Fruit fly (Drosophila melanogaster) whole organism, embryonic: Measurements from ENCODE around the gene Cog3.

ENCODE experiments used
- Atf3 ChIP-seq: fragments of 200-800 bp; sonication (Bioruptor generic); optimal IDR thresholded peaks from 3 replicates; lab custom pipeline; 2016; ENCODE audit warnings: missing biosample characterization, missing genetic modification characterization
- C15 ChIP-seq: fragments of 200-800 bp; sonication (Bioruptor generic); IDR thresholded peaks from 3 replicates; pipeline ENCODE4 v1.3.6; 2022; ENCODE audit warnings: missing biosample characterization, missing genetic modification characterization
- CG10147 ChIP-seq: fragments of 200-800 bp; sonication (Bioruptor generic); optimal IDR thresholded peaks from 2 replicates; lab custom pipeline; 2019; ENCODE audit warnings: missing biosample characterization, mild to moderate bottlenecking, missing genetic modification characterization, moderate library complexity
- CG10209 ChIP-seq: fragments of 200-800 bp; sonication (Bioruptor generic); optimal IDR thresholded peaks from 3 replicates; lab custom pipeline; 2017; ENCODE audit warnings: missing biosample characterization, mild to moderate bottlenecking, missing genetic modification characterization, missing genetic modification reagents
- CG10267 ChIP-seq: fragments of 200-800 bp; sonication (Bioruptor generic); optimal IDR thresholded peaks from 2 replicates; lab custom pipeline; 2018; ENCODE audit warnings: missing biosample characterization, mild to moderate bottlenecking, missing genetic modification characterization, moderate library complexity
- CG10565 ChIP-seq: fragments of 200-800 bp; sonication (Bioruptor generic); optimal IDR thresholded peaks from 3 replicates; lab custom pipeline; 2016; ENCODE audit warnings: missing biosample characterization, mild to moderate bottlenecking, missing genetic modification characterization
- CG11560 ChIP-seq: fragments of 200-800 bp; sonication (Bioruptor generic); IDR thresholded peaks from 3 replicates; pipeline ENCODE4 v1.3.6; 2022; ENCODE audit warnings: missing biosample characterization, missing genetic modification characterization
- CG11723 ChIP-seq: fragments of 200-800 bp; sonication (Bioruptor generic); optimal IDR thresholded peaks from 2 replicates; lab custom pipeline; 2017; ENCODE audit warnings: missing biosample characterization, mild to moderate bottlenecking, missing genetic modification characterization
- CG12942 ChIP-seq: fragments of 200-800 bp; sonication (Bioruptor generic); optimal IDR thresholded peaks from 3 replicates; lab custom pipeline; 2016; ENCODE audit warnings: missing biosample characterization, missing genetic modification characterization
- CG13123 ChIP-seq: fragments of 200-800 bp; sonication (Bioruptor generic); optimal IDR thresholded peaks from 2 replicates; lab custom pipeline; 2016; ENCODE audit warnings: missing biosample characterization, missing genetic modification characterization
- CG14050 ChIP-seq: fragments of 200-800 bp; sonication (Bioruptor generic); IDR thresholded peaks from 3 replicates; pipeline ENCODE4 v1.3.6; 2022; ENCODE audit warnings: missing biosample characterization, missing genetic modification characterization
- CG14860 ChIP-seq: fragments of 200-800 bp; sonication (Bioruptor generic); IDR thresholded peaks from 3 replicates; pipeline ENCODE4 v1.3.6; 2022; ENCODE audit warnings: missing biosample characterization, missing genetic modification characterization; ENCODE audit not compliant: partially characterized antibody
- CG15269 ChIP-seq: fragments of 200-800 bp; sonication (Bioruptor generic); optimal IDR thresholded peaks from 2 replicates; lab custom pipeline; 2018; ENCODE audit warnings: missing biosample characterization, mild to moderate bottlenecking, missing genetic modification characterization, moderate library complexity
- CG1529 ChIP-seq: fragments of 200-800 bp; sonication (Bioruptor generic); optimal IDR thresholded peaks from 3 replicates; lab custom pipeline; 2018; ENCODE audit warnings: missing biosample characterization, missing genetic modification characterization
- CG1647 ChIP-seq: fragments of 200-800 bp; sonication (Bioruptor generic); optimal IDR thresholded peaks from 3 replicates; lab custom pipeline; 2016; ENCODE audit warnings: missing biosample characterization, missing genetic modification characterization
- CG17829 ChIP-seq: fragments of 200-800 bp; optimal IDR thresholded peaks from 2 replicates; lab custom pipeline; 2019; ENCODE audit warnings: missing biosample characterization, mild to moderate bottlenecking, missing genetic modification characterization, moderate library complexity
- CG18764 ChIP-seq: fragments of 200-800 bp; sonication (Bioruptor generic); optimal IDR thresholded peaks from 3 replicates; lab custom pipeline; 2016; ENCODE audit warnings: missing biosample characterization, missing genetic modification characterization
- CG30403 ChIP-seq: fragments of 200-800 bp; sonication (Bioruptor generic); optimal IDR thresholded peaks from 3 replicates; lab custom pipeline; 2016; ENCODE audit warnings: missing biosample characterization, missing genetic modification characterization
- CG3847 ChIP-seq: fragments of 200-800 bp; sonication (Bioruptor generic); IDR thresholded peaks from 2 replicates; pipeline ENCODE4 v1.3.6; 2022; ENCODE audit warnings: missing biosample characterization, missing genetic modification characterization
- CG4820 ChIP-seq: fragments of 200-800 bp; sonication (Bioruptor generic); optimal IDR thresholded peaks from 3 replicates; lab custom pipeline; 2016; ENCODE audit warnings: missing biosample characterization, missing genetic modification characterization
- CG4854 ChIP-seq: fragments of 200-800 bp; sonication (Bioruptor generic); optimal IDR thresholded peaks from 2 replicates; lab custom pipeline; 2016; ENCODE audit warnings: missing biosample characterization, missing genetic modification characterization, inconsistent platforms
- CG6791 ChIP-seq: fragments of 200-800 bp; sonication (Bioruptor generic); IDR thresholded peaks from 3 replicates; pipeline ENCODE4 v1.3.6; 2022; ENCODE audit warnings: missing biosample characterization, missing genetic modification characterization; ENCODE audit not compliant: partially characterized antibody
- CG8359 ChIP-seq: fragments of 200-800 bp; sonication (Bioruptor generic); optimal IDR thresholded peaks from 2 replicates; lab custom pipeline; 2017; ENCODE audit warnings: missing biosample characterization, mild to moderate bottlenecking, missing genetic modification characterization, borderline replicate concordance
- CHES-1-like ChIP-seq: fragments of 200-800 bp; sonication (Bioruptor generic); optimal IDR thresholded peaks from 2 replicates; lab custom pipeline; 2016; ENCODE audit warnings: missing biosample characterization, missing genetic modification characterization
- CrebB ChIP-seq: fragments of 200-800 bp; sonication (Bioruptor generic); optimal IDR thresholded peaks from 3 replicates; lab custom pipeline; 2018; ENCODE audit warnings: missing biosample characterization, mild to moderate bottlenecking, missing genetic modification characterization
- D19B ChIP-seq: fragments of 200-800 bp; sonication (Bioruptor generic); optimal IDR thresholded peaks from 2 replicates; lab custom pipeline; 2017; ENCODE audit warnings: missing biosample characterization, mild to moderate bottlenecking, missing genetic modification characterization
- Gug ChIP-seq: fragments of 200-800 bp; sonication (Bioruptor generic); IDR thresholded peaks from 4 replicates; pipeline ENCODE4 v1.3.6; 2022; ENCODE audit warnings: missing biosample characterization, missing genetic modification characterization
- Jarid2 ChIP-seq: fragments of 200-800 bp; sonication (Bioruptor generic); optimal IDR thresholded peaks from 3 replicates; lab custom pipeline; 2017; ENCODE audit warnings: mild to moderate bottlenecking, missing biosample characterization, missing genetic modification reagents, missing genetic modification characterization
- Oaz ChIP-seq: fragments of 200-800 bp; sonication (Bioruptor generic); IDR thresholded peaks from 2 replicates; pipeline ENCODE4 v1.3.6; 2022; ENCODE audit warnings: missing biosample characterization, missing genetic modification characterization
- Opbp ChIP-seq: fragments of 200-800 bp; sonication (Bioruptor generic); IDR thresholded peaks from 3 replicates; pipeline ENCODE4 v1.3.6; 2022; ENCODE audit warnings: missing biosample characterization, missing genetic modification characterization; ENCODE audit not compliant: partially characterized antibody
- Pdp1 ChIP-seq, 2 experiments: fragments of 200-800 bp; sonication (Bioruptor generic); optimal IDR thresholded peaks; 3 replicates each; lab custom pipeline; 2016; ENCODE audit warnings: missing biosample characterization in 2 of 2, missing genetic modification characterization in 2 of 2, mild to moderate bottlenecking in 1 of 2, moderate library complexity in 1 of 2
- Rx ChIP-seq: fragments of 200-800 bp; sonication (Bioruptor generic); IDR thresholded peaks from 2 replicates; pipeline ENCODE4 v1.3.6; 2022; ENCODE audit warnings: missing biosample characterization, missing genetic modification characterization
- TFAM ChIP-seq: fragments of 200-800 bp; sonication (Bioruptor generic); optimal IDR thresholded peaks from 2 replicates; lab custom pipeline; 2017; ENCODE audit warnings: missing biosample characterization, missing genetic modification characterization, inconsistent platforms
- aop ChIP-seq: fragments of 200-800 bp; sonication (Bioruptor generic); IDR thresholded peaks from 2 replicates; pipeline ENCODE4 v1.3.6; 2022; ENCODE audit warnings: missing biosample characterization, missing genetic modification characterization
- corto ChIP-seq: fragments of 200-800 bp; sonication (Bioruptor generic); optimal IDR thresholded peaks from 2 replicates; lab custom pipeline; 2016; ENCODE audit warnings: missing biosample characterization, mild to moderate bottlenecking, missing genetic modification characterization, moderate library complexity
- hth ChIP-seq: fragments of >200 bp; optimal IDR thresholded peaks from 2 replicates; lab custom pipeline; 2017; ENCODE audit warnings: inconsistent platforms
- jigr1 ChIP-seq: fragments of 200-800 bp; sonication (Bioruptor generic); IDR thresholded peaks from 3 replicates; pipeline ENCODE4 v1.3.6; 2022; ENCODE audit warnings: missing biosample characterization, missing genetic modification characterization
- klu ChIP-seq: fragments of 200-800 bp; sonication (Bioruptor generic); IDR thresholded peaks from 2 replicates; pipeline ENCODE4 v1.3.6; 2022; ENCODE audit warnings: missing biosample characterization, missing genetic modification characterization
- lola ChIP-seq, 3 experiments: fragments of >200 bp in 2 of 3; fragments of 200-800 bp in 1 of 3; sonication (Bioruptor generic) in 1 of 3; optimal IDR thresholded peaks; 2 replicates each; lab custom pipeline; 2017 to 2019; ENCODE audit warnings: missing biosample characterization in 3 of 3, missing genetic modification characterization in 3 of 3, mild to moderate bottlenecking in 1 of 3, moderate library complexity in 1 of 3
- luna ChIP-seq: fragments of 200-800 bp; sonication (Bioruptor generic); optimal IDR thresholded peaks from 2 replicates; lab custom pipeline; 2016; ENCODE audit warnings: missing biosample characterization, missing genetic modification characterization
- maf-S ChIP-seq: fragments of 200-800 bp; sonication (Bioruptor generic); optimal IDR thresholded peaks from 2 replicates; lab custom pipeline; 2016; ENCODE audit warnings: missing biosample characterization, missing genetic modification characterization
- nmo ChIP-seq: fragments of 200-800 bp; sonication (Bioruptor generic); optimal IDR thresholded peaks from 2 replicates; lab custom pipeline; 2018; ENCODE audit warnings: missing biosample characterization, mild to moderate bottlenecking, missing genetic modification characterization, moderate library complexity
- pfk ChIP-seq: fragments of 200-800 bp; sonication (Bioruptor generic); optimal IDR thresholded peaks from 2 replicates; lab custom pipeline; 2018; ENCODE audit warnings: missing biosample characterization, mild to moderate bottlenecking, missing genetic modification characterization, moderate library complexity
- sqz ChIP-seq: fragments of 200-800 bp; sonication (Bioruptor generic); optimal IDR thresholded peaks from 3 replicates; lab custom pipeline; 2018; ENCODE audit warnings: missing biosample characterization, mild to moderate bottlenecking, missing genetic modification characterization
- tap ChIP-seq: fragments of 200-800 bp; optimal IDR thresholded peaks from 3 replicates; lab custom pipeline; 2019; ENCODE audit warnings: missing biosample characterization, mild to moderate bottlenecking, missing genetic modification characterization, moderate library complexity
- tgo ChIP-seq: fragments of 200-800 bp; sonication (Bioruptor generic); IDR thresholded peaks from 3 replicates; pipeline ENCODE4 v1.3.6; 2022; ENCODE audit warnings: missing biosample characterization, missing genetic modification characterization
- tna ChIP-seq: fragments of 200-800 bp; sonication (Bioruptor generic); IDR thresholded peaks from 2 replicates; pipeline ENCODE4 v1.3.6; 2022; ENCODE audit warnings: missing biosample characterization, missing genetic modification characterization; ENCODE audit not compliant: partially characterized antibody
- twi ChIP-seq: fragments of 200-800 bp; optimal IDR thresholded peaks from 2 replicates; lab custom pipeline; 2019; ENCODE audit warnings: missing biosample characterization, mild to moderate bottlenecking, missing genetic modification characterization, moderate library complexity
- usp ChIP-seq: fragments of >200 bp; optimal IDR thresholded peaks from 2 replicates; lab custom pipeline; 2017; ENCODE audit warnings: missing biosample characterization, missing genetic modification characterization
- vnd ChIP-seq: fragments of 200-800 bp; sonication (Bioruptor generic); IDR thresholded peaks from 3 replicates; pipeline ENCODE4 v1.3.6; 2022; ENCODE audit warnings: missing biosample characterization, missing genetic modification characterization; ENCODE audit not compliant: partially characterized antibody

Cog3 gene

dm6 chr2L:3477057-3477755, 20.3 kb upstream of the Cog3 start (continued):
- TF ChIP-seq lola (GFP tag; optimal IDR thresholded peaks at IDR 0.05; lab: Kevin White, UChicago) (peak in 1 of 3 experiments; percentile 1), luna (GFP tag; lab: Kevin White, UChicago) (no peak), jigr1 (GFP tag; lab: Robert Waterston, UW) (no peak), CG14860 (GFP tag; lab: Robert Waterston, UW) (no peak), CG4854 (GFP tag; lab: Kevin White, UChicago) (peak; percentile 29), tap (tag; lab: Kevin White, UChicago) (no peak), twi (no peak), D19B (GFP tag; lab: Kevin White, UChicago) (peak; percentile 96), nmo (GFP tag; lab: Kevin White, UChicago) (peak; percentile 46), CG10565 (GFP tag; lab: Kevin White, UChicago) (no peak), CG11560 (tag; lab: Robert Waterston, UW) (no peak), Gug (GFP tag; lab: Robert Waterston, UW) (no peak; the same call in 3 of the 4 replicates), Rx (no peak), CG13123 (GFP tag; lab: Kevin White, UChicago) (no peak), CG10267 (tag; lab: Kevin White, UChicago) (peak; percentile 10), CG11723 (peak; percentile 40), klu (GFP tag; lab: Robert Waterston, UW) (no peak), CG3847 (GFP tag; lab: Robert Waterston, UW) (no peak), tgo (no peak), CG30403 (GFP tag; lab: Kevin White, UChicago) (peak; percentile 75), CG15269 (tag; lab: Kevin White, UChicago) (peak; percentile 22), CG17829 (tag; lab: Kevin White, UChicago) (peak; percentile 31), Pdp1 (GFP tag; optimal IDR thresholded peaks at IDR 0.05; lab: Kevin White, UChicago) (peak; percentile 43 to 47), TFAM (no peak), aop (GFP tag; lab: Robert Waterston, UW) (no peak), CHES-1-like (GFP tag; lab: Kevin White, UChicago) (peak; percentile 45), usp (GFP tag; lab: Kevin White, UChicago) (no peak), vnd (GFP tag; lab: Robert Waterston, UW) (no peak), CG10209 (GFP tag; lab: Kevin White, UChicago) (peak; percentile 52), CG1529 (GFP tag; lab: Kevin White, UChicago) (no peak), CG4820 (no peak), maf-S (GFP tag; lab: Kevin White, UChicago) (peak; percentile 47), pfk (GFP tag; lab: Kevin White, UChicago) (no peak), tna (no peak), CG18764 (GFP tag; lab: Kevin White, UChicago) (no peak), CG10147 (GFP tag; lab: Kevin White, UChicago) (peak; percentile 32), CG12942 (GFP tag; lab: Kevin White, UChicago) (peak; percentile 47), CG1647 (GFP tag; lab: Kevin White, UChicago) (no peak), Atf3 (GFP tag; lab: Kevin White, UChicago) (peak; percentile 21), hth (no peak), Jarid2 (GFP tag; lab: Kevin White, UChicago) (no peak), CG14050 (GFP tag; lab: Robert Waterston, UW) (no peak), CG6791 (GFP tag; lab: Robert Waterston, UW) (0 out of 3 replicates have a peak, but pooled peaks have one; percentile 14), Opbp (GFP tag; lab: Robert Waterston, UW) (no peak), CrebB (tag; lab: Kevin White, UChicago) (no peak), CG8359 (GFP tag; lab: Kevin White, UChicago) (no peak), C15 (GFP tag; lab: Robert Waterston, UW) (no peak), corto (GFP tag; lab: Kevin White, UChicago) (no peak), sqz (GFP tag; lab: Kevin White, UChicago) (no peak), Oaz (GFP tag; lab: Robert Waterston, UW) (no peak)
